Fruit fly (Drosophila melanogaster) whole organism, prepupa: ENCODE measurements around the gene CG13607.

Experiments used
- Blimp-1 ChIP-seq: fragments of 200-800 bp; sonication (Bioruptor generic); optimal IDR thresholded peaks from 3 replicates; lab custom pipeline; 2017; ENCODE audit warnings: missing biosample characterization, missing genetic modification characterization, mild to moderate bottlenecking, moderate library complexity, missing genetic modification reagents
- CG10631 ChIP-seq: fragments of 200-800 bp; sonication (Bioruptor generic); optimal IDR thresholded peaks from 2 replicates; lab custom pipeline; 2016; ENCODE audit warnings: missing biosample characterization, missing genetic modification characterization
- CG10669 ChIP-seq: fragments of 200-800 bp; sonication (Bioruptor generic); optimal IDR thresholded peaks from 3 replicates; lab custom pipeline; 2018; ENCODE audit warnings: missing biosample characterization, mild to moderate bottlenecking, missing genetic modification characterization, moderate library complexity
- CG11294 ChIP-seq: fragments of 200-800 bp; sonication (Bioruptor generic); IDR thresholded peaks from 2 replicates; pipeline ENCODE4 v1.3.6; 2022; ENCODE audit warnings: missing biosample characterization, missing genetic modification characterization
- CG11762 ChIP-seq: fragments of 200-800 bp; sonication (Bioruptor generic); optimal IDR thresholded peaks from 3 replicates; lab custom pipeline; 2016; ENCODE audit warnings: missing biosample characterization, missing genetic modification characterization; ENCODE audit not compliant: insufficient read depth
- CG1621 ChIP-seq: fragments of 200-800 bp; sonication (Bioruptor generic); optimal IDR thresholded peaks from 3 replicates; lab custom pipeline; 2018; ENCODE audit warnings: missing biosample characterization, mild to moderate bottlenecking, missing genetic modification characterization
- CG16779 ChIP-seq: fragments of 200-800 bp; sonication (Bioruptor generic); optimal IDR thresholded peaks from 3 replicates; lab custom pipeline; 2017; ENCODE audit warnings: missing biosample characterization, mild to moderate bottlenecking, missing genetic modification characterization
- CG3032 ChIP-seq: fragments of 200-800 bp; optimal IDR thresholded peaks from 2 replicates; lab custom pipeline; 2019; ENCODE audit warnings: missing biosample characterization, mild to moderate bottlenecking, missing genetic modification characterization, moderate library complexity
- CG31627 ChIP-seq: fragments of 200-800 bp; sonication (Bioruptor generic); optimal IDR thresholded peaks from 3 replicates; lab custom pipeline; 2016; ENCODE audit warnings: missing biosample characterization, missing genetic modification characterization
- CG32006 ChIP-seq: fragments of 200-800 bp; sonication (Bioruptor generic); optimal IDR thresholded peaks from 3 replicates; lab custom pipeline; 2017; ENCODE audit warnings: missing biosample characterization, mild to moderate bottlenecking, missing genetic modification characterization
- CG34406 ChIP-seq: fragments of 200-800 bp; sonication (Bioruptor generic); optimal IDR thresholded peaks from 3 replicates; lab custom pipeline; 2016; ENCODE audit warnings: missing biosample characterization, missing genetic modification characterization
- CG3919 ChIP-seq: fragments of 200-800 bp; sonication (Bioruptor generic); optimal IDR thresholded peaks from 3 replicates; lab custom pipeline; 2016; ENCODE audit warnings: missing biosample characterization, missing genetic modification characterization
- CG6276 ChIP-seq: fragments of 200-800 bp; sonication (Bioruptor generic); optimal IDR thresholded peaks from 2 replicates; lab custom pipeline; 2017; ENCODE audit warnings: missing biosample characterization, mild to moderate bottlenecking, missing genetic modification characterization
- CG6808 ChIP-seq: fragments of 200-800 bp; sonication (Bioruptor generic); optimal IDR thresholded peaks from 3 replicates; lab custom pipeline; 2017; ENCODE audit warnings: missing biosample characterization, missing genetic modification characterization, mild to moderate bottlenecking, moderate library complexity, missing genetic modification reagents
- CG6854 ChIP-seq: fragments of 200-800 bp; sonication (Bioruptor generic); optimal IDR thresholded peaks from 2 replicates; lab custom pipeline; 2017; ENCODE audit warnings: missing biosample characterization, mild to moderate bottlenecking, missing genetic modification characterization
- CG7368 ChIP-seq: fragments of 200-800 bp; sonication (Bioruptor generic); optimal IDR thresholded peaks from 3 replicates; lab custom pipeline; 2016; ENCODE audit warnings: missing biosample characterization, missing genetic modification characterization
- CG8119 ChIP-seq: fragments of 200-800 bp; sonication (Bioruptor generic); IDR thresholded peaks from 3 replicates; pipeline ENCODE4 v1.3.6; 2022; ENCODE audit warnings: missing biosample characterization, missing genetic modification characterization
- CG8319 ChIP-seq: fragments of 200-800 bp; sonication (Bioruptor generic); optimal IDR thresholded peaks from 3 replicates; lab custom pipeline; 2016; ENCODE audit warnings: missing biosample characterization, missing genetic modification characterization
- Eip75B ChIP-seq: fragments of 200-800 bp; sonication (Bioruptor generic); optimal IDR thresholded peaks from 3 replicates; lab custom pipeline; 2016; ENCODE audit warnings: missing biosample characterization, missing genetic modification characterization
- Eip78C ChIP-seq: fragments of 200-800 bp; sonication (Bioruptor generic); peaks from one replicate; lab custom pipeline; 2016; ENCODE audit warnings: missing biosample characterization, missing genetic modification characterization
- Ets21C ChIP-seq: fragments of 200-800 bp; sonication (Bioruptor generic); optimal IDR thresholded peaks from 3 replicates; lab custom pipeline; 2016; ENCODE audit warnings: missing biosample characterization, missing genetic modification characterization
- Ets96B ChIP-seq: fragments of 200-800 bp; optimal IDR thresholded peaks from 2 replicates; lab custom pipeline; 2019; ENCODE audit warnings: missing biosample characterization, mild to moderate bottlenecking, missing genetic modification characterization, moderate library complexity
- Gug ChIP-seq: fragments of 200-800 bp; sonication (Bioruptor generic); IDR thresholded peaks from 2 replicates; pipeline ENCODE4 v1.3.6; 2022; ENCODE audit warnings: missing biosample characterization, missing genetic modification characterization
- Hr4 ChIP-seq: fragments of 200-800 bp; sonication (Bioruptor generic); optimal IDR thresholded peaks from 3 replicates; lab custom pipeline; 2016; ENCODE audit warnings: missing biosample characterization, missing genetic modification characterization
- Lpt ChIP-seq: fragments of 200-800 bp; sonication (Bioruptor generic); optimal IDR thresholded peaks from 3 replicates; lab custom pipeline; 2016; ENCODE audit warnings: missing biosample characterization, missing genetic modification characterization
- Met ChIP-seq: fragments of 200-800 bp; sonication (Bioruptor generic); optimal IDR thresholded peaks from 3 replicates; lab custom pipeline; 2016; ENCODE audit warnings: missing biosample characterization, missing genetic modification characterization
- Smox ChIP-seq: fragments of 200-800 bp; sonication (Bioruptor generic); optimal IDR thresholded peaks from 3 replicates; lab custom pipeline; 2016; ENCODE audit warnings: missing biosample characterization, missing genetic modification characterization
- Sox14 ChIP-seq: fragments of 200-800 bp; sonication (Bioruptor generic); optimal IDR thresholded peaks from 3 replicates; lab custom pipeline; 2016; ENCODE audit warnings: missing biosample characterization, missing genetic modification characterization
- Sox15 ChIP-seq: fragments of 200-800 bp; sonication (Bioruptor generic); optimal IDR thresholded peaks from 3 replicates; lab custom pipeline; 2016; ENCODE audit warnings: missing biosample characterization, missing genetic modification characterization
- achi ChIP-seq: fragments of 200-800 bp; sonication (Bioruptor generic); optimal IDR thresholded peaks from 3 replicates; lab custom pipeline; 2016; ENCODE audit warnings: missing biosample characterization, missing genetic modification characterization
- acj6 ChIP-seq: fragments of 200-800 bp; sonication (Bioruptor generic); optimal IDR thresholded peaks from 3 replicates; lab custom pipeline; 2016; ENCODE audit warnings: missing biosample characterization, missing genetic modification characterization
- cyc ChIP-seq: fragments of 200-800 bp; sonication (Bioruptor generic); optimal IDR thresholded peaks from 3 replicates; lab custom pipeline; 2016; ENCODE audit warnings: missing biosample characterization, missing genetic modification characterization
- dac ChIP-seq: fragments of 200-800 bp; sonication (Bioruptor generic); optimal IDR thresholded peaks from 2 replicates; lab custom pipeline; 2017; ENCODE audit warnings: missing biosample characterization, mild to moderate bottlenecking, missing genetic modification characterization
- dsx ChIP-seq: fragments of 200-800 bp; optimal IDR thresholded peaks from 3 replicates; lab custom pipeline; 2019; ENCODE audit warnings: missing biosample characterization, mild to moderate bottlenecking, missing genetic modification characterization, moderate library complexity; ENCODE audit not compliant: poor library complexity, severe bottlenecking
- eg ChIP-seq: fragments of 200-800 bp; sonication (Bioruptor generic); IDR thresholded peaks from 3 replicates; pipeline ENCODE4 v1.3.6; 2022; ENCODE audit warnings: missing biosample characterization, missing genetic modification characterization
- esn ChIP-seq: fragments of 200-800 bp; sonication (Bioruptor generic); optimal IDR thresholded peaks from 2 replicates; lab custom pipeline; 2016; ENCODE audit warnings: missing biosample characterization, mild to moderate bottlenecking, missing genetic modification characterization, moderate library complexity
- fd59A ChIP-seq: fragments of 200-800 bp; sonication (Bioruptor generic); optimal IDR thresholded peaks from 2 replicates; lab custom pipeline; 2017; ENCODE audit warnings: missing biosample characterization, mild to moderate bottlenecking, missing genetic modification characterization, missing genetic modification reagents
- fd85E ChIP-seq: fragments of 200-800 bp; sonication (Bioruptor generic); optimal IDR thresholded peaks from 3 replicates; lab custom pipeline; 2016; ENCODE audit warnings: missing biosample characterization, missing genetic modification characterization
- fkh ChIP-seq: fragments of 200-800 bp; sonication (Bioruptor generic); optimal IDR thresholded peaks from 3 replicates; lab custom pipeline; 2017; ENCODE audit warnings: missing biosample characterization, mild to moderate bottlenecking, missing genetic modification characterization, moderate library complexity
- lz ChIP-seq: fragments of 200-800 bp; sonication (Bioruptor generic); optimal IDR thresholded peaks from 3 replicates; lab custom pipeline; 2016; ENCODE audit warnings: missing biosample characterization, missing genetic modification characterization
- net ChIP-seq: fragments of 200-800 bp; sonication (Bioruptor generic); optimal IDR thresholded peaks from 3 replicates; lab custom pipeline; 2016; ENCODE audit warnings: missing biosample characterization, missing genetic modification characterization
- salr ChIP-seq, 2 experiments: fragments of 200-800 bp; sonication (Bioruptor generic); optimal IDR thresholded peaks; 3 replicates each; lab custom pipeline; 2016 to 2018; ENCODE audit warnings: missing biosample characterization in 2 of 2, missing genetic modification characterization in 2 of 2, mild to moderate bottlenecking in 1 of 2
- spab ChIP-seq: fragments of 200-800 bp; sonication (Bioruptor generic); optimal IDR thresholded peaks from 2 replicates; lab custom pipeline; 2017; ENCODE audit warnings: missing biosample characterization, mild to moderate bottlenecking, missing genetic modification characterization, missing genetic modification reagents
- topi ChIP-seq: fragments of 200-800 bp; sonication (Bioruptor generic); optimal IDR thresholded peaks from 3 replicates; lab custom pipeline; 2016; ENCODE audit warnings: missing biosample characterization, missing genetic modification characterization

Gene CG13607

DNA sequence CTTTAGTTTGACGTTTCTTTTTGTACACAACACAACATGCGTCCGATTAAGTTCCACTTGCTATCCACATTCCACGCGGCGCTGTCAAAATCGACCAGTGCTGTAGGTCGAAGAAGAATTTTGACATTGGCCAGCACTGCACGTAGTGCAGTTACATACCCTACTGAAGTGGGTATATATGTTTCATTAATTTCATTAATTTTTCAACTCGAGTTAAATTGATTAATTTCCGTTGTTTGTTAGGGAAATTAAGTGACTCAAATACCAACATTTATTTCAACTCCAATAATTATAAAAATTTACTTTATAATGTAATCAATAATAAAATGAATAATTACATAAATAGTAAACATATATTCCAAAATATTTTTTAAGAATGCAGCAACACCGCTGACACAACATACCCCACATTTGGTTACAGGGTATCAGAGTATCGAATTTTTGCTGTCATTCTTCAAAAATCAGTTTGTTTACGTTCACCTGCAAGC lies 7.2 kb downstream of the CG13607 start, which contains the start of the genes eIF4EHP and CG18428 (continued):
- TF ChIP-seq Eip75B, result peak; percentile 94
- TF ChIP-seq fd59A (GFP tag; lab: Kevin White, UChicago), result peak; percentile 98
- peak; percentile 98 for TF ChIP-seq CG6854 (GFP tag; lab: Kevin White, UChicago)
- TF ChIP-seq CG6808 (GFP tag; lab: Kevin White, UChicago), result peak; percentile 99
- TF ChIP-seq CG11762 (GFP tag; lab: Kevin White, UChicago), result peak; percentile 99
- peak; percentile 86 for TF ChIP-seq fkh (GFP tag; lab: Kevin White, UChicago)
- TF ChIP-seq CG11294 (GFP tag; lab: Robert Waterston, UW), result no peak
- peak; percentile 99 for TF ChIP-seq CG3919 (GFP tag; lab: Kevin White, UChicago)
- TF ChIP-seq CG16779, result peak; percentile 98
- TF ChIP-seq acj6 (GFP tag; lab: Kevin White, UChicago), result peak; percentile 99
- peak; percentile 89 for TF ChIP-seq Ets21C
- no peak for TF ChIP-seq Gug
- no peak for TF ChIP-seq eg (GFP tag; lab: Robert Waterston, UW)
- peak; percentile 99 for TF ChIP-seq net (GFP tag; lab: Kevin White, UChicago)
- peak; percentile 99 for TF ChIP-seq Lpt (GFP tag; lab: Kevin White, UChicago)
- TF ChIP-seq dsx (GFP tag; lab: Kevin White, UChicago), result peak; percentile 99

DNA sequence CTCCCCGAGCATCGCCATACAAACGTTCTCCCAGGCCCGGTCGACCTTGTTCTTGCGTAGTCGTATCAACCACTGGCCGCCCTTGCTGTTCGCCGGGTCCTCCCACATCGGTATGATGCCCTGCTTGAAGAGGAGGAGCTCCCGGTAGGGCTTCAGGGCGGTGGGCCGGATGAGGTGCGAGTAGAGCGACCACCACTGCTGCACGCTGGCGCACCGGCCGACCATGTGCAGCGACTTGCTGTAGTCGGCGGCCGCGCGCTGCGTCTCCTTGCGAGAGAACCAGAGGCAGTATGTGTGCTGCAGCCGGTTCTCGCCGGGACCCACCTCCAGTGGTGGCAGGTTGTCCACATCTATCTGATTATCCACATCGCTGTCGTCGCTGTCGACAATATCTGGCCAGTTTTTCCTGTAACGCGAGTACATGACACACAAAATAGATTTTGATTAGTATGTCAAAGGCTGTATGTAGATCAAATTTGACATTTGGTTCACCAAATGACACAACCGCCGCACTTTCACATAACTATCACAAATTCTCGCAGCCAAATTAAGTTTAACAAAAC lies 9.2 kb downstream of the CG13607 start, which contains the start of gene CG10694:
CG10694 (plus strand) TSS at position 513 of the 563 bp plus-strand sequence.
- TF ChIP-seq CG8319 (no peak), topi (no peak)

DNA sequence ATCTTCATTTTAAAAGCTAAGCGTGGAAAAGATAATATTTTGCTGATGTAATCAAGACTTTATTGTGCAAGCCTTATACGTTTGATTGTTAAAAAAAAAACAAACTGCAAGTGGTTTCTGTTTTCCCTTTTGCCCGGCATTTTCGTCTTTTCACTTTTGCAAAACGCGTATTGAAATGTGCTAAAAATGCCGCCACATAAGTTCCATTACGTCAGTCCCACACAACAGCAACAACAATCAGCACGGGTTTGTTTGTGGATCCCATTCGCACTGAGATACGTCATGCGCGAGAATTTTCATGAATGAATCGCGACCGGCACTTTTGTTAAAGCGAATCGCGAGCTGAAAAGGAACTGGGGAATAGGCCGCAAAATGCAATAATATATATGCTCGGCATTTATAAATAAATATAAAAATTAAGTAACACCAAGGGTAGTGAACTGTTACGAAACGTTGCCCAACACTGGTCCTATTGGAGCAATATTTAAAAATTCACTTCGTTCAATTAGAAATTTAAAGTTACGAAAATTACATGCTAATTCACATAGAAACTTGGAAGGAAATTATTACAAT lies 10.0 kb downstream of the CG13607 start:
- TF ChIP-seq CG6276 (GFP tag; lab: Kevin White, UChicago) (no peak), Eip78C (GFP tag; lab: Kevin White, UChicago) (peak; percentile 92), CG34406 (GFP tag; lab: Kevin White, UChicago) (peak; percentile 49), Sox14 (GFP tag; lab: Kevin White, UChicago) (peak; percentile 61), Sox15 (GFP tag; lab: Kevin White, UChicago) (no peak), fkh (GFP tag; lab: Kevin White, UChicago) (no peak), CG3032 (tag; lab: Kevin White, UChicago) (peak; percentile 31), cyc (peak; percentile 37), spab (GFP tag; lab: Kevin White, UChicago) (no peak), Ets21C (peak; percentile 44), eg (GFP tag; lab: Robert Waterston, UW) (no peak), dsx (GFP tag; lab: Kevin White, UChicago) (no peak), CG8119 (GFP tag; lab: Robert Waterston, UW) (no peak), Blimp-1 (peak; percentile 38), achi (GFP tag; lab: Kevin White, UChicago) (peak; percentile 82), CG11294 (GFP tag; lab: Robert Waterston, UW) (no peak), CG6808 (GFP tag; lab: Kevin White, UChicago) (peak; percentile 6), Ets96B (tag; lab: Kevin White, UChicago) (peak; percentile 25), Hr4 (peak; percentile 78), CG31627 (GFP tag; lab: Kevin White, UChicago) (peak; percentile 43), CG11762 (GFP tag; lab: Kevin White, UChicago) (peak; percentile 59), CG10631 (GFP tag; lab: Kevin White, UChicago) (peak; percentile 57), esn (GFP tag; lab: Kevin White, UChicago) (peak; percentile 81), salr (GFP tag; optimal IDR thresholded peaks at IDR 0.05; lab: Kevin White, UChicago) (peak in 1 of 2 experiments; percentile 42), net (GFP tag; lab: Kevin White, UChicago) (peak; percentile 70), CG6854 (GFP tag; lab: Kevin White, UChicago) (peak; percentile 41), fd85E (GFP tag; lab: Kevin White, UChicago) (peak; percentile 21), CG3919 (GFP tag; lab: Kevin White, UChicago) (peak; percentile 77), Smox (peak; percentile 67), CG32006 (peak; percentile 27), CG7368 (GFP tag; lab: Kevin White, UChicago) (peak; percentile 49), lz (GFP tag; lab: Kevin White, UChicago) (peak; percentile 47), CG1621 (tag; lab: Kevin White, UChicago) (peak; percentile 71), fd59A (GFP tag; lab: Kevin White, UChicago) (no peak), Met (GFP tag; lab: Kevin White, UChicago) (peak; percentile 76), CG10669 (peak; percentile 35), Gug (no peak), dac (GFP tag; lab: Kevin White, UChicago) (no peak)
